Worm (Caenorhabditis elegans): ENCODE data around the gene vps-24.

DNA sequence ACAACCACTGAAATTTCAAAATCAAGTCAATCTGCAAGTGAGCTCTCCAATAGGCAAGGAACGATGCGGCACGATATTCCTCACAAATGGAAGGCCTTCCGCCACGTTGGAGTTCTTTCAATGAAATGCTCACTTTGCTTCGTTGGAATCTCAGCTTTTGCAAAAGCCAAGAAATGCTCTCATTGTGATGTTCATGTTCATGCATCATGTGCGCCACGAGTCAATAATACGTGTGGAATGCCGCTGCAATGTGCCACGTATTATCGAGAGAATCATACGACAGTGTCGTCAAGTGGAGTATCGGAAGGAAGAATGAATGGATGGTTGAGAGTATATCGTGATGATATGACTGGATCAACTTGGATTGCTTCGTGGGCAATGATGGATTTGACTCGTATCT lies 8.1 kb downstream of the vps-24 start:
- TF ChIP-seq ceh-45 (GFP tag; IDR thresholded peaks at IDR 0.05): no peak
- no peak for TF ChIP-seq pax-1 (tag; optimal IDR thresholded peaks at IDR 0.05)
- TF ChIP-seq nhr-11 (tag; optimal IDR thresholded peaks at IDR 0.05): no peak
- no peak for TF ChIP-seq ama-1 (optimal IDR thresholded peaks at IDR 0.05)
- no peak for TF ChIP-seq unc-3 (GFP tag; conservative IDR thresholded peaks at IDR 0.05)
- TF ChIP-seq unc-3 (tag; optimal IDR thresholded peaks at IDR 0.05): no peak
- no peak for TF ChIP-seq sdc-2 (tag; optimal IDR thresholded peaks at IDR 0.05)
- TF ChIP-seq syd-9 (tag; optimal IDR thresholded peaks at IDR 0.05): no peak
- no peak for TF ChIP-seq hlh-30 (tag; optimal IDR thresholded peaks at IDR 0.05; ENCODE audit: insufficient read depth)
- no peak for TF ChIP-seq nfya-1 (tag; optimal IDR thresholded peaks at IDR 0.05)
- TF ChIP-seq ceh-6 (GFP tag; optimal IDR thresholded peaks at IDR 0.05): no peak
- TF ChIP-seq unc-42 (tag; optimal IDR thresholded peaks at IDR 0.05): no peak
- TF ChIP-seq mec-3 (tag; optimal IDR thresholded peaks at IDR 0.05; ENCODE audit: borderline replicate concordance): no peak
